Fruit fly (Drosophila melanogaster) Kc167 (cell line): Measurements from ENCODE around the gene Rexo5.

ENCODE experiments used
- Sin3A ChIP-seq: fragments of >200 bp; optimal IDR thresholded peaks from 2 replicates; lab custom pipeline; 2018; ENCODE audit warnings: missing external identifiers
- h ChIP-seq: fragments of >200 bp; optimal IDR thresholded peaks from 3 replicates; lab custom pipeline; 2018; ENCODE audit warnings: missing external identifiers
- psq ChIP-seq: fragments of >200 bp; optimal IDR thresholded peaks from 2 replicates; lab custom pipeline; 2017; ENCODE audit warnings: missing external identifiers
- ttk ChIP-seq: sonication (Bioruptor generic); optimal IDR thresholded peaks from 2 replicates; lab custom pipeline; 2017; ENCODE audit warnings: missing external identifiers

DNA sequence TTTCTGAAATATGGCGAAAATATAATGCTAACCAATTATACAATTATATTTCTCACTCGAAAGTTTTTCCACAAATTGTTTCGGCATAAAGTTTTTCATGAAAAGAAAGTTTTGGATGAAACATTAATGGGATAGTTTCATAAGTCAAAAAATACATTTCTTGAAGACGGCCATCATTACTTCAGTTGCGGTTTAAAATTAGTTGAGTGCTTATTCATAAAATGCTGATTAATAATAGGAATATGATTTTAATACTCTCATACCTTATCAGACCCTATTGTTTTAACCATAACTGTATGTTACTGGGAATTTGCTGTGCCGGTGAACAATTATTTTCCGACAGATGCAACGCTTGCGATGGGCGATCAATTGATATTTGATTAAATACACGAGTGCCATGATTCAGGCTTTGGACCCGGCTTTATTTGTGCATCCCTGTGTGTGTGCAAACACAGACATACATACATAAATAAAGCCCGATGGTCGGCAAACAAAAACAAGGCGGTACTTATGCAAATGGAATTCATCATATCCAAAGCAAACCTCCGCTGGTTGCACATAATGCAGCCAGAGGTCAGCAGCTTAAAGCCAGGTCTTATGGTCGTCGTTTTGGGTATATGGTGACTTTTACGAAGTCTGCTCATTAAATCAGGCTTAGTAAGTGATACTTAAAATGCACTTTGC, 49.3 kb upstream of the Rexo5 start:
- TF ChIP-seq h (lab: Kevin White, UChicago) (no peak), psq (lab: Kevin White, UChicago) (no peak), Sin3A (lab: Kevin White, UChicago) (no peak), ttk (lab: Kevin White, UChicago) (no peak)
